Fruit fly (Drosophila melanogaster) whole organism, embryonic: Measurements from ENCODE around the gene RpS9.
A peak's percentile ranks its signal among the peaks of the same experiment; 100 is the strongest.

Source experiments
- B-H2 ChIP-seq: fragments of 200-800 bp; sonication (Bioruptor generic); optimal IDR thresholded peaks from 2 replicates; lab custom pipeline; 2018; ENCODE audit warnings: missing biosample characterization, mild to moderate bottlenecking, missing genetic modification characterization
- CG10654 ChIP-seq: fragments of 200-800 bp; sonication (Bioruptor generic); optimal IDR thresholded peaks from 2 replicates; lab custom pipeline; 2016; ENCODE audit warnings: missing biosample characterization, missing genetic modification characterization
- CG11398 ChIP-seq: fragments of 200-800 bp; sonication (Bioruptor generic); optimal IDR thresholded peaks from 2 replicates; lab custom pipeline; 2016; ENCODE audit warnings: missing biosample characterization, missing genetic modification characterization
- CG12104 ChIP-seq: fragments of 200-800 bp; sonication (Bioruptor generic); optimal IDR thresholded peaks from 3 replicates; lab custom pipeline; 2016; ENCODE audit warnings: missing biosample characterization, missing genetic modification characterization
- CG12155 ChIP-seq: fragments of 200-800 bp; sonication (Bioruptor generic); optimal IDR thresholded peaks from 3 replicates; lab custom pipeline; 2016; ENCODE audit warnings: missing biosample characterization, missing genetic modification characterization
- CG13123 ChIP-seq: fragments of 200-800 bp; sonication (Bioruptor generic); optimal IDR thresholded peaks from 2 replicates; lab custom pipeline; 2016; ENCODE audit warnings: missing biosample characterization, missing genetic modification characterization
- CG13894 ChIP-seq: fragments of 200-800 bp; sonication (Bioruptor generic); optimal IDR thresholded peaks from 3 replicates; lab custom pipeline; 2018; ENCODE audit warnings: missing biosample characterization, mild to moderate bottlenecking, missing genetic modification characterization, moderate library complexity
- CG14667 ChIP-seq: fragments of 200-800 bp; sonication (Bioruptor generic); IDR thresholded peaks from 2 replicates; pipeline ENCODE4 v1.3.6; 2022; ENCODE audit warnings: missing biosample characterization, missing genetic modification characterization
- CG14860 ChIP-seq: fragments of 200-800 bp; sonication (Bioruptor generic); IDR thresholded peaks from 3 replicates; pipeline ENCODE4 v1.3.6; 2022; ENCODE audit warnings: missing biosample characterization, missing genetic modification characterization; ENCODE audit not compliant: partially characterized antibody
- CG1603 ChIP-seq: fragments of 200-800 bp; sonication (Bioruptor generic); optimal IDR thresholded peaks from 2 replicates; lab custom pipeline; 2019; ENCODE audit warnings: missing biosample characterization, mild to moderate bottlenecking, missing genetic modification characterization, moderate library complexity
- CG17328 ChIP-seq: fragments of 200-800 bp; sonication (Bioruptor generic); IDR thresholded peaks from 2 replicates; pipeline ENCODE4 v1.3.6; 2022; ENCODE audit warnings: missing biosample characterization, missing genetic modification characterization
- CG17802 ChIP-seq: fragments of 200-800 bp; sonication (Bioruptor generic); optimal IDR thresholded peaks from 2 replicates; lab custom pipeline; 2018; ENCODE audit warnings: missing biosample characterization, mild to moderate bottlenecking, missing genetic modification characterization, moderate library complexity
- CG1832 ChIP-seq: fragments of 200-800 bp; sonication (Bioruptor generic); optimal IDR thresholded peaks from 2 replicates; lab custom pipeline; 2017; ENCODE audit warnings: missing biosample characterization, mild to moderate bottlenecking, missing genetic modification characterization, inconsistent platforms
- CG18476 ChIP-seq: fragments of 200-800 bp; sonication (Bioruptor generic); optimal IDR thresholded peaks from 2 replicates; lab custom pipeline; 2016; ENCODE audit warnings: missing biosample characterization, mild to moderate bottlenecking, missing genetic modification characterization
- CG2889 ChIP-seq: fragments of 200-800 bp; sonication (Bioruptor generic); IDR thresholded peaks from 3 replicates; pipeline ENCODE4 v1.3.6; 2022; ENCODE audit warnings: missing biosample characterization, missing genetic modification characterization
- CG31388 ChIP-seq: fragments of 200-800 bp; sonication (Bioruptor generic); optimal IDR thresholded peaks from 2 replicates; lab custom pipeline; 2016; ENCODE audit warnings: missing biosample characterization, missing genetic modification characterization
- CG32767 ChIP-seq: fragments of 200-800 bp; sonication (Bioruptor generic); IDR thresholded peaks from 2 replicates; pipeline ENCODE4 v1.3.6; 2022; ENCODE audit warnings: missing biosample characterization, missing genetic modification characterization
- CG3726 ChIP-seq: fragments of 200-800 bp; sonication (Bioruptor generic); IDR thresholded peaks from 3 replicates; pipeline ENCODE4, ENCODE4 v1.3.6; 2022; ENCODE audit warnings: missing biosample characterization, missing genetic modification characterization
- CG4404 ChIP-seq: fragments of 200-800 bp; sonication (Bioruptor generic); IDR thresholded peaks from 2 replicates; pipeline ENCODE4 v1.3.6; 2022; ENCODE audit warnings: missing biosample characterization, missing genetic modification characterization
- CG5180 ChIP-seq: fragments of 200-800 bp; sonication (Bioruptor generic); optimal IDR thresholded peaks from 3 replicates; lab custom pipeline; 2017; ENCODE audit warnings: missing biosample characterization, missing genetic modification characterization, mild to moderate bottlenecking, moderate library complexity, missing genetic modification reagents
- CG7928 ChIP-seq: fragments of 200-800 bp; sonication (Bioruptor generic); optimal IDR thresholded peaks from 2 replicates; lab custom pipeline; 2017; ENCODE audit warnings: missing biosample characterization, mild to moderate bottlenecking, missing genetic modification characterization
- CG8478 ChIP-seq: fragments of >200 bp; optimal IDR thresholded peaks from 2 replicates; lab custom pipeline; 2018
- CG9932 ChIP-seq: fragments of 200-800 bp; sonication (Bioruptor generic); IDR thresholded peaks from 2 replicates; pipeline ENCODE4 v1.3.6; 2022; ENCODE audit warnings: missing biosample characterization, missing genetic modification characterization
- CTCF ChIP-seq: fragments of 200-800 bp; sonication (Bioruptor generic); optimal IDR thresholded peaks from 2 replicates; lab custom pipeline; 2017; ENCODE audit warnings: missing biosample characterization, mild to moderate bottlenecking, missing genetic modification characterization, moderate library complexity
- Chrac-16 ChIP-seq: fragments of 200-800 bp; sonication (Bioruptor generic); optimal IDR thresholded peaks from 3 replicates; lab custom pipeline; 2016; ENCODE audit warnings: missing biosample characterization, missing genetic modification characterization
- CrebB ChIP-seq: fragments of 200-800 bp; sonication (Bioruptor generic); optimal IDR thresholded peaks from 3 replicates; lab custom pipeline; 2018; ENCODE audit warnings: missing biosample characterization, mild to moderate bottlenecking, missing genetic modification characterization
- Dek ChIP-seq: fragments of 200-800 bp; sonication (Bioruptor generic); optimal IDR thresholded peaks from 3 replicates; lab custom pipeline; 2019; ENCODE audit warnings: missing biosample characterization, mild to moderate bottlenecking, missing genetic modification characterization, moderate library complexity
- E2f2 ChIP-seq: fragments of 200-800 bp; sonication (Bioruptor generic); IDR thresholded peaks from 2 replicates; pipeline ENCODE4 v1.3.6; 2022; ENCODE audit warnings: missing biosample characterization, missing genetic modification characterization
- Eip74EF ChIP-seq, 2 experiments: fragments of 200-800 bp in 1 of 2; fragments of >200 bp in 1 of 2; sonication (Bioruptor generic) in 1 of 2; optimal IDR thresholded peaks; 2 replicates each; lab custom pipeline; 2017 to 2019; ENCODE audit warnings: missing biosample characterization in 2 of 2, missing genetic modification characterization in 2 of 2, mild to moderate bottlenecking in 1 of 2, moderate library complexity in 1 of 2
- Nf-YA ChIP-seq: fragments of 200-800 bp; sonication (Bioruptor generic); IDR thresholded peaks from 2 replicates; pipeline ENCODE4 v1.3.6; 2022; ENCODE audit warnings: missing biosample characterization, missing genetic modification characterization
- Ptx1 ChIP-seq: fragments of 200-800 bp; sonication (Bioruptor generic); IDR thresholded peaks from 2 replicates; pipeline ENCODE4 v1.3.6; 2022; ENCODE audit warnings: missing biosample characterization, missing genetic modification characterization
- Sin3A ChIP-seq: fragments of >200 bp; optimal IDR thresholded peaks from 2 replicates; lab custom pipeline; 2018
- Xrp1 ChIP-seq: fragments of 200-800 bp; sonication (Bioruptor generic); IDR thresholded peaks from 2 replicates; pipeline ENCODE4 v1.3.6; 2022; ENCODE audit warnings: missing biosample characterization, missing genetic modification characterization
- bbx ChIP-seq: fragments of 200-800 bp; sonication (Bioruptor generic); IDR thresholded peaks from 2 replicates; pipeline ENCODE4 v1.3.6; 2022; ENCODE audit warnings: missing biosample characterization, missing genetic modification characterization; ENCODE audit not compliant: partially characterized antibody
- bcd ChIP-seq: fragments of 200-800 bp; sonication (Bioruptor generic); optimal IDR thresholded peaks from 2 replicates; lab custom pipeline; 2017; ENCODE audit warnings: missing biosample characterization, mild to moderate bottlenecking, missing genetic modification characterization
- bowl ChIP-seq: fragments of 200-800 bp; sonication (Bioruptor generic); IDR thresholded peaks from 2 replicates; pipeline ENCODE4 v1.3.6; 2022; ENCODE audit warnings: missing biosample characterization, missing genetic modification characterization
- chif ChIP-seq, 2 experiments: fragments of 200-800 bp; sonication (Bioruptor generic); optimal IDR thresholded peaks; 3 replicates each; lab custom pipeline; 2016; ENCODE audit warnings: missing biosample characterization in 2 of 2, missing genetic modification characterization in 2 of 2
- croc ChIP-seq: fragments of 200-800 bp; sonication (Bioruptor generic); conservative IDR thresholded peaks from 3 replicates; pipeline ENCODE4 v1.3.6; 2022; ENCODE audit warnings: missing biosample characterization, missing genetic modification characterization
- crol ChIP-seq: fragments of 200-800 bp; sonication (Bioruptor generic); IDR thresholded peaks from 2 replicates; pipeline ENCODE4 v1.3.6; 2022; ENCODE audit warnings: missing biosample characterization, missing genetic modification characterization
- danr ChIP-seq: fragments of 200-800 bp; sonication (Bioruptor generic); IDR thresholded peaks from 2 replicates; pipeline ENCODE4 v1.3.6; 2022; ENCODE audit warnings: missing biosample characterization, missing genetic modification characterization
- dm ChIP-seq: fragments of 200-800 bp; sonication (Bioruptor generic); optimal IDR thresholded peaks from 3 replicates; lab custom pipeline; 2016; ENCODE audit warnings: missing biosample characterization, missing genetic modification characterization
- eyg ChIP-seq: fragments of 200-800 bp; sonication (Bioruptor generic); optimal IDR thresholded peaks from 3 replicates; lab custom pipeline; 2016; ENCODE audit warnings: missing biosample characterization, missing genetic modification characterization
- fd64A ChIP-seq: fragments of 200-800 bp; sonication (Bioruptor generic); optimal IDR thresholded peaks from 3 replicates; lab custom pipeline; 2018; ENCODE audit warnings: missing biosample characterization, mild to moderate bottlenecking, missing genetic modification characterization
- gcm ChIP-seq: fragments of 200-800 bp; sonication (Bioruptor generic); optimal IDR thresholded peaks from 2 replicates; lab custom pipeline; 2019; ENCODE audit warnings: missing biosample characterization, mild to moderate bottlenecking, missing genetic modification characterization, moderate library complexity
- luna ChIP-seq: fragments of 200-800 bp; sonication (Bioruptor generic); optimal IDR thresholded peaks from 2 replicates; lab custom pipeline; 2016; ENCODE audit warnings: missing biosample characterization, missing genetic modification characterization
- maf-S ChIP-seq: fragments of 200-800 bp; sonication (Bioruptor generic); optimal IDR thresholded peaks from 2 replicates; lab custom pipeline; 2016; ENCODE audit warnings: missing biosample characterization, missing genetic modification characterization
- nom ChIP-seq: fragments of 200-800 bp; sonication (Bioruptor generic); optimal IDR thresholded peaks from 2 replicates; lab custom pipeline; 2017; ENCODE audit warnings: missing biosample characterization, missing genetic modification characterization, mild to moderate bottlenecking, moderate library complexity, missing genetic modification reagents
- pzg ChIP-seq: fragments of 200-800 bp; sonication (Bioruptor generic); optimal IDR thresholded peaks from 3 replicates; lab custom pipeline; 2018; ENCODE audit warnings: missing biosample characterization, mild to moderate bottlenecking, missing genetic modification characterization, moderate library complexity
- schlank ChIP-seq: fragments of 200-800 bp; sonication (Bioruptor generic); optimal IDR thresholded peaks from 2 replicates; lab custom pipeline; 2018; ENCODE audit warnings: missing biosample characterization, mild to moderate bottlenecking, missing genetic modification characterization
- tna ChIP-seq: fragments of 200-800 bp; sonication (Bioruptor generic); IDR thresholded peaks from 2 replicates; pipeline ENCODE4 v1.3.6; 2022; ENCODE audit warnings: missing biosample characterization, missing genetic modification characterization; ENCODE audit not compliant: partially characterized antibody
- trem ChIP-seq: fragments of 200-800 bp; optimal IDR thresholded peaks from 3 replicates; lab custom pipeline; 2019; ENCODE audit warnings: missing biosample characterization, mild to moderate bottlenecking, missing genetic modification characterization, moderate library complexity
- zfh2 ChIP-seq: fragments of 200-800 bp; sonication (Bioruptor generic); optimal IDR thresholded peaks from 2 replicates; lab custom pipeline; 2016; ENCODE audit warnings: missing biosample characterization, missing genetic modification characterization

Gene RpS9

DNA sequence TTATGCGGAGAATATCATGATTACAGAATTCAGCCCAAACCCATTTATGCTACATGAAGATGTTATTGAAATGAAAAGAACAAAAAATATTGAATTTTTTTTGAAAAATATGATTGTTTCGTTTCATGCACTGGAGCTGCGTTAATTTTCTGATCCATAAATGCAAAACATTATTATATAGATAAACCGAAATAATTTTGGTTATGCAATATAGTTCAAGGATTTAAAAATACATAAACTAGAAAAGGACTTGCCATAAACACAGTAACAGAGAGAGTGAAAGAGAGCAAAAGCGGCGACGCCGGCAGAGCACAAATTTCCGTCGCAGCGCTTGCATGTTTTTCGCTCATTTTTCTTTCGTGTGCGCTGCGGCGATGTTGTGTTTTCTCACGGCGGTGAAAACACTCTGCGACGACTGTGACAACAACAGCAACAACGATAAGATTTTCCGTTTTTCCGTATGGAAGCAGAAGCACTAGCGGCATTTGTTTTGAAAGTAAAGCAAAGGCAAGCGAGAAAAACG is 49.0 kb downstream of the RpS9 start (continued):
- TF ChIP-seq bowl (GFP tag; lab: Robert Waterston, UW) (no peak), B-H2 (GFP tag; lab: Kevin White, UChicago) (peak; percentile 57), CrebB (tag; lab: Kevin White, UChicago) (peak; percentile 80), CG12104 (GFP tag; lab: Kevin White, UChicago) (peak; percentile 86), Chrac-16 (peak; percentile 65), fd64A (GFP tag; lab: Kevin White, UChicago) (peak; percentile 62), CG7928 (peak; percentile 25), Dek (peak; percentile 89), CG13894 (tag; lab: Kevin White, UChicago) (peak; percentile 84), CG17802 (tag; lab: Kevin White, UChicago) (peak; percentile 42), bbx (GFP tag; lab: Robert Waterston, UW) (peak; percentile 72), E2f2 (GFP tag; lab: Robert Waterston, UW) (peak; percentile 57; the same call in 1 of the 2 replicates), maf-S (peak; percentile 84), Eip74EF (GFP tag; optimal IDR thresholded peaks at IDR 0.05; lab: Kevin White, UChicago) (peak in 1 of 2 experiments; percentile 92), CG12155 (peak; percentile 59), bcd (GFP tag; lab: Kevin White, UChicago) (peak; percentile 83), CG3726 (GFP tag; lab: Robert Waterston, UW) (no peak), schlank (tag; lab: Kevin White, UChicago) (peak; percentile 72), CG14667 (GFP tag; lab: Robert Waterston, UW) (0 out of 2 replicates have a peak, but pooled peaks have one; percentile 22), CG31388 (no peak), CG1603 (peak; percentile 80), trem (peak; percentile 91), tna (no peak), Nf-YA (peak; percentile 77), pzg (no peak), dm (GFP tag; lab: Kevin White, UChicago) (no peak), CG11398 (peak; percentile 71), luna (peak; percentile 36), CG4404 (peak; percentile 47; the same call in 1 of the 2 replicates), CG32767 (GFP tag; lab: Robert Waterston, UW) (peak; percentile 78), CG2889 (GFP tag; lab: Robert Waterston, UW) (no peak), CG1832 (no peak), CG13123 (peak; percentile 61), CG14860 (GFP tag; lab: Robert Waterston, UW) (no peak), Xrp1 (GFP tag; lab: Robert Waterston, UW) (peak; percentile 89), Sin3A (no peak), CG8478 (lab: Kevin White, UChicago) (no peak), CG5180 (peak; percentile 81), croc (GFP tag; lab: Robert Waterston, UW) (peak; percentile 59), CG9932 (peak; percentile 45), danr (GFP tag; lab: Robert Waterston, UW) (no peak), crol (GFP tag; lab: Robert Waterston, UW) (no peak; the same call in 1 of the 2 replicates), zfh2 (GFP tag; lab: Kevin White, UChicago) (peak; percentile 58), chif (GFP tag; optimal IDR thresholded peaks at IDR 0.05; lab: Kevin White, UChicago) (peak; percentile 60 to 76), CTCF (GFP tag; lab: Kevin White, UChicago) (peak; percentile 53), Ptx1 (GFP tag; lab: Robert Waterston, UW) (peak; percentile 69), gcm (peak; percentile 95), CG10654 (GFP tag; lab: Kevin White, UChicago) (peak; percentile 74), CG18476 (GFP tag; lab: Kevin White, UChicago) (peak; percentile 91), nom (GFP tag; lab: Kevin White, UChicago) (peak; percentile 77), eyg (GFP tag; lab: Kevin White, UChicago) (peak; percentile 20), CG17328 (peak; percentile 79)
